Worm (Caenorhabditis elegans) whole organism, young adult: ENCODE data around the gene F32D8.3.

Experiments
- B0035.1 ChIP-seq: sonication (generic microtip); optimal IDR thresholded peaks from 2 replicates; lab custom pipeline; 2016; ENCODE audit warnings: missing genetic modification characterization, mild to moderate bottlenecking, missing compliant biosample characterization, missing genotype, missing genetic modification reagents
- B0261.1 ChIP-seq: sonication (generic microtip); optimal IDR thresholded peaks from 2 replicates; lab custom pipeline; 2016; ENCODE audit warnings: mild to moderate bottlenecking, missing genetic modification characterization, moderate library complexity, missing compliant biosample characterization
- F10E7.11 ChIP-seq: sonication (generic microtip); optimal IDR thresholded peaks from 2 replicates; lab custom pipeline; 2017; ENCODE audit warnings: mild to moderate bottlenecking, missing genetic modification characterization, moderate library complexity, missing compliant biosample characterization
- F23B12.7 ChIP-seq: sonication (generic microtip); optimal IDR thresholded peaks from 2 replicates; lab custom pipeline; 2017; ENCODE audit warnings: missing genetic modification characterization, mild to moderate bottlenecking, missing compliant biosample characterization, antibody characterized with exemption, moderate library complexity; ENCODE audit not compliant: insufficient read depth
- F49E8.2 ChIP-seq: sonication (generic microtip); optimal IDR thresholded peaks from 3 replicates; lab custom pipeline; 2017; ENCODE audit warnings: missing genetic modification characterization, mild to moderate bottlenecking, missing compliant biosample characterization, antibody characterized with exemption, moderate library complexity; ENCODE audit not compliant: insufficient read depth
- T26A5.8 ChIP-seq: sonication (generic microtip); optimal IDR thresholded peaks from 2 replicates; lab custom pipeline; 2016; ENCODE audit warnings: missing genetic modification characterization, missing compliant biosample characterization
- Y53G8AR.9 ChIP-seq: fragments of 200-800 bp; sonication (Bioruptor generic); conservative IDR thresholded peaks from 2 replicates; pipeline ENCODE4 v1.3.6; 2022; ENCODE audit warnings: missing genetic modification reagents, missing genetic modification characterization, missing compliant biosample characterization
- Y67H2A.10 ChIP-seq: fragments of 200-800 bp; sonication (Bioruptor generic); conservative IDR thresholded peaks from 2 replicates; pipeline ENCODE4 v1.3.6; 2022; ENCODE audit warnings: missing genetic modification reagents, missing genetic modification characterization, missing compliant biosample characterization
- aptf-3 ChIP-seq: fragments of 200-800 bp; sonication (Bioruptor generic); IDR thresholded peaks from 2 replicates; pipeline ENCODE4 v1.3.6; 2022; ENCODE audit warnings: missing genetic modification characterization, missing compliant biosample characterization
- atf-7 ChIP-seq: sonication (generic microtip); optimal IDR thresholded peaks from 2 replicates; lab custom pipeline; 2017; ENCODE audit warnings: mild to moderate bottlenecking, missing genetic modification characterization, missing compliant biosample characterization
- attf-5 ChIP-seq: fragments of 200-800 bp; sonication (Bioruptor generic); optimal IDR thresholded peaks from 2 replicates; lab custom pipeline; 2018; ENCODE audit warnings: mild to moderate bottlenecking, missing genetic modification characterization, missing compliant biosample characterization
- cebp-1 ChIP-seq, 2 experiments: fragments of 200-800 bp in 1 of 2; sonication (Bioruptor generic) in 1 of 2; sonication (generic microtip) in 1 of 2; IDR thresholded peaks in 1 of 2; optimal IDR thresholded peaks in 1 of 2; 2 replicates each; pipeline versions ENCODE4 v1.3.6 to Lab custom; 2017 to 2022; ENCODE audit warnings: missing compliant biosample characterization in 2 of 2, missing genetic modification characterization in 2 of 2, mild to moderate bottlenecking in 1 of 2, missing genetic modification reagents in 1 of 2, moderate library complexity in 1 of 2
- cebp-2 ChIP-seq: fragments of 200-800 bp; sonication (Bioruptor generic); IDR thresholded peaks from 2 replicates; pipeline ENCODE4 v1.3.6; 2022; ENCODE audit warnings: missing genetic modification characterization, missing compliant biosample characterization
- ceh-27 ChIP-seq: fragments of 200-800 bp; sonication (Bioruptor generic); optimal IDR thresholded peaks from 2 replicates; lab custom pipeline; 2018; ENCODE audit warnings: mild to moderate bottlenecking, missing genetic modification characterization, moderate library complexity, missing compliant biosample characterization
- die-1 ChIP-seq: sonication (generic microtip); optimal IDR thresholded peaks from 2 replicates; lab custom pipeline; 2016; ENCODE audit warnings: missing genotype, mild to moderate bottlenecking, missing genetic modification characterization, missing compliant biosample characterization
- dpff-1 ChIP-seq: sonication (generic microtip); optimal IDR thresholded peaks from 2 replicates; lab custom pipeline; 2017; ENCODE audit warnings: mild to moderate bottlenecking, missing genetic modification characterization, missing compliant biosample characterization
- egrh-3 ChIP-seq: fragments of 200-800 bp; sonication (Bioruptor generic); IDR thresholded peaks from 2 replicates; pipeline ENCODE4 v1.3.6; 2022; ENCODE audit warnings: missing genetic modification reagents, missing genetic modification characterization, missing compliant biosample characterization
- ekl-4 ChIP-seq: fragments of 200-800 bp; sonication (Bioruptor generic); IDR thresholded peaks from 2 replicates; pipeline ENCODE4 v1.3.6; 2022; ENCODE audit warnings: missing genetic modification reagents, missing genetic modification characterization, missing compliant biosample characterization
- hmg-1.2 ChIP-seq: fragments of 200-800 bp; sonication (Bioruptor generic); IDR thresholded peaks from 2 replicates; pipeline ENCODE4 v1.3.6; 2022; ENCODE audit warnings: missing genetic modification reagents, missing genetic modification characterization, missing compliant biosample characterization
- hsf-1 ChIP-seq: fragments of 200-800 bp; sonication (Bioruptor generic); IDR thresholded peaks from 2 replicates; pipeline ENCODE4 v1.3.6; 2022; ENCODE audit warnings: missing genetic modification reagents, missing genetic modification characterization, missing compliant biosample characterization
- lag-1 ChIP-seq: fragments of 200-800 bp; sonication (Bioruptor generic); IDR thresholded peaks from 2 replicates; pipeline ENCODE4 v1.3.6; 2022; ENCODE audit warnings: missing genetic modification reagents, missing genetic modification characterization, missing compliant biosample characterization
- let-526 ChIP-seq: fragments of 200-800 bp; sonication (Bioruptor generic); IDR thresholded peaks from 2 replicates; pipeline ENCODE4 v1.3.6; 2022; ENCODE audit warnings: missing genetic modification reagents, missing genetic modification characterization, missing compliant biosample characterization
- lin-40 ChIP-seq: sonication (generic microtip); optimal IDR thresholded peaks from 2 replicates; lab custom pipeline; 2016; ENCODE audit warnings: missing genetic modification characterization, mild to moderate bottlenecking, missing compliant biosample characterization, missing genotype, missing genetic modification reagents
- lsl-1 ChIP-seq: fragments of 200-800 bp; sonication (Bioruptor generic); optimal IDR thresholded peaks from 2 replicates; lab custom pipeline; 2018; ENCODE audit warnings: mild to moderate bottlenecking, missing genetic modification characterization, moderate library complexity, missing compliant biosample characterization
- lsy-27 ChIP-seq: sonication (generic microtip); optimal IDR thresholded peaks from 2 replicates; lab custom pipeline; 2017; ENCODE audit warnings: missing genetic modification characterization, mild to moderate bottlenecking, missing compliant biosample characterization, antibody characterized with exemption, missing genotype, borderline replicate concordance; ENCODE audit not compliant: insufficient read depth
- madf-3 ChIP-seq: fragments of 200-800 bp; sonication (Bioruptor generic); IDR thresholded peaks from 2 replicates; pipeline ENCODE4 v1.3.6; 2022; ENCODE audit warnings: missing genetic modification reagents, missing genetic modification characterization, missing compliant biosample characterization
- mel-28 ChIP-seq: sonication (generic microtip); optimal IDR thresholded peaks from 2 replicates; lab custom pipeline; 2016; ENCODE audit warnings: borderline replicate concordance, mild to moderate bottlenecking, missing genetic modification characterization, missing compliant biosample characterization
- mes-4 ChIP-seq: sonication (generic microtip); optimal IDR thresholded peaks from 2 replicates; lab custom pipeline; 2016; ENCODE audit warnings: missing genotype, missing genetic modification characterization, missing compliant biosample characterization
- nfyb-1 ChIP-seq: fragments of 200-800 bp; sonication (Bioruptor generic); IDR thresholded peaks from 2 replicates; pipeline ENCODE4 v1.3.6; 2022; ENCODE audit warnings: missing genetic modification reagents, missing genetic modification characterization, missing compliant biosample characterization
- pha-4 ChIP-seq: fragments of 150-350 bp; sonication (generic microtip); optimal IDR thresholded peaks from 2 replicates; lab custom pipeline; 2014; ENCODE audit warnings: missing biosample characterization, missing genetic modification reagents, missing genetic modification characterization
- rpc-1 ChIP-seq, 2 experiments: fragments of 150-350 bp in 1 of 2; sonication (generic microtip) in 1 of 2; optimal IDR thresholded peaks; 2 replicates each; lab custom pipeline; 2014 to 2018; ENCODE audit warnings: missing biosample characterization in 1 of 2, missing genetic modification characterization in 1 of 2, missing genetic modification reagents in 1 of 2, missing genotype in 1 of 2
- snpc-4 ChIP-seq, 5 experiments: fragments of 150-350 bp in 1 of 5; sonication (generic microtip) in 4 of 5; optimal IDR thresholded peaks; 2 replicates each; lab custom pipeline; 2014 to 2018; ENCODE audit warnings: missing genetic modification characterization in 5 of 5, missing biosample characterization in 3 of 5, antibody characterized with exemption in 2 of 5, mild to moderate bottlenecking in 2 of 5, missing compliant biosample characterization in 2 of 5, missing genotype in 2 of 5, moderate library complexity in 2 of 5, missing genetic modification reagents in 1 of 5
- zim-3 ChIP-seq: sonication (generic microtip); optimal IDR thresholded peaks from 2 replicates; lab custom pipeline; 2017; ENCODE audit warnings: mild to moderate bottlenecking, missing genetic modification characterization, moderate library complexity, missing compliant biosample characterization
- ztf-25 ChIP-seq: fragments of 200-800 bp; sonication (Bioruptor generic); IDR thresholded peaks from 2 replicates; pipeline ENCODE4 v1.3.6; 2022; ENCODE audit warnings: missing genetic modification reagents, missing genetic modification characterization, missing compliant biosample characterization

F32D8.3 gene

DNA sequence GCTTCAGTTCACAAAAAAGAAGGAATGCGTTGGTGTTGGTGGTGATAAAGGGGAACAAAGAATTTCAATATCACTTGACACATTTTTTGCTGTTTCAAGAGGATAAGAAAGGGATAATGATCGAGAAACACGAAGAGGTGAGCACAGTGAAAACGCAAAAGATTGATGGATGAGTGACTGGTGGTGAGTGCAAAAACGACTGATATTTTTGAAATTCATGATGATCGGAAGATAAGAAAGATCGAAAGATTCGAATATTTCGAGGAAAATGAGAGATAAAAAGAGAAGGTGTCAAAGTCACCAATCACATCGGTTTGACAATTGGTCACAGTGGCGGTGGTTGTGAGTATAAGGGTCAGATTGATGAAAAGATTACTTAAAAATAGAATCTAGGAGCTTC lies 29.3 kb downstream of the F32D8.3 start (continued):
- no peak for TF ChIP-seq dpff-1 (tag; lab: Kevin White, UChicago)

DNA sequence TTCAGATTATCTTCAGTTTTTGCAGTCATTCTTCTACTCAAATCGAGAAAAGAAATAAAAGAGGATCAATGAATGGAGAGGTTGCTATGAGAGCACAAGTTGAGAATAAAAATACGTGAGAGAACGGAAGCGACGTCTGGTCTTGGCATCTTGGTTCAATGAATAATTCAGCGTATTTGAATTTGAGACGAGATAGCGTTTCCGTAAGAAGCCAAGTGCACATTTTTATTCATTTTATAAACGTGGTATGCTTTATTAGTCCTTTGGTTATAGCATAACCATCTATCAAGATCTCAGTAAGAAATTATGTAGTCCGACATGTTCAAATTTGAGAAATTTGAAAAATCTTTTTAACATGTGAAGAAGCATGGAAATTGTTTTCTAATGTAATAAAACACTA lies 31.7 kb downstream of the F32D8.3 start, which contains the start of gene F58B4.2:
Gene F58B4.2, minus strand, starts transcription at position 101 of the 400 bp plus-strand sequence.
- TF ChIP-seq hsf-1 (no peak), ekl-4 (no peak)

DNA sequence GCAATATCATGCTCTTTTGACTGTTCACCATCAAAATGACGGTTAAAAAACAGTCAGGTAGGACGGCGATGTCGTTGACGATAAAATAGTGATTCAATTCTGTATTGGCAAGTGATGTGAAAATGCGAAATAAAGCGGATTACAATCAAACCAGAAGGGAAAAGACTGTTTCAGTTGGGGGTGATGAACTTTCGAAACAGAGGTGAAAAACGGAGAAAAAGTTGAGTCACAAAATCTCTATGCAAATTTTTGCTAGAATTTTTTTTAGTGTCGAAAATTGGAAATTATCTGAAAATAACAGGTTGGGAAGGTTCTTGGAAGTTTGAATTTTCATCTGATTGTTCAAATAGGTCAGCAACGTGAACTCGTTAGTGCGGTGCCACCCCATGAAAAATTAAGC lies 35.1 kb downstream of the F32D8.3 start, which contains the start of gene nas-31:
Gene nas-31, minus strand, starts transcription at position 101 of the 400 bp plus-strand sequence.
- TF ChIP-seq lin-40 (tag; lab: Kevin White, UChicago) = no peak
- TF ChIP-seq atf-7 = no peak
- TF ChIP-seq, all 124 proteins: peak for 0

DNA sequence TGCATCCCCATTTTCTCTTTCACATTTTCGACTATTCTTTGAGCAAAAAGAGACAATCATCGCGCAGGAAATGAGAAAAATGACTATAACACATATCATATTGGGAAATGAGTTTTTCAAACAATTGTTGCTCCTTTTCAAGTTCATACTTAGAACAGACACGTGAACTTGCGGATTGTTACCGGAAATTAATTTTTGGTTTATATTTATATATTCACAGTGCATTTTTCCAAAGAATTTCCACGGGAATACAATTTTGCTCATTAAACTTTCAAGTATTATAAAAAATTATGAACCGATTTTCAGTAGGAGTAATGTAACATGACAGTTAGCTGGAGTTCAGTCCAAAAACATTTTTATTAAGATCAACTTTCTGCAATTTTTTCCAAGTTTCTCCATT lies 36.6 kb downstream of the F32D8.3 start, which contains the start of gene F58B4.7:
Gene F58B4.7, minus strand, starts transcription at position 101 of the 400 bp plus-strand sequence.
- no peak for TF ChIP-seq F49E8.2 (tag; lab: Kevin White, UChicago)
- no peak for TF ChIP-seq F23B12.7 (tag; lab: Kevin White, UChicago)
- TF ChIP-seq mes-4 (tag; lab: Kevin White, UChicago) = no peak
- no peak for TF ChIP-seq madf-3
- no peak for TF ChIP-seq egrh-3 (GFP tag; lab: Robert Waterston, UW)
- no peak for TF ChIP-seq lsy-27 (tag; lab: Kevin White, UChicago)
- no peak for TF ChIP-seq ceh-27
- TF ChIP-seq B0261.1 = no peak
- TF ChIP-seq F10E7.11 (tag; lab: Kevin White, UChicago) = no peak

DNA sequence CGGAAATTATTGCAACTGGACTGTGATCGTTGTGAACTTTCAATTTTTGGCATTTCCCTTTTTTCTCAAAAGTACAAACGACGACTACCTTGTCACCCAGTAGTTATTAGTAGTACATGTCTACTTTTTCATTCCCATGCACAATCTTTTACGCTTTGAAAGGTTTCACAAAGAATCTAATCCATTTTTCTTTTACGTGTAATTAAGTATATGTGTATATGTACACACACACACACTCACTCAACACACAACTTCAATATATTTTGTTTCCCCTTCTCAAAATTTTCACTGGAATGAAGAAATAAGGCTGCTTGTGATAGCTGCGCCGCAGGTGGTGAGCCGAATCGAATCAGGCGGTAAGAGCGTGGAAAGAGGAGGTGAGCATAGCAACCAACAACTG lies 38.1 kb downstream of the F32D8.3 start, which contains the start of gene F58B4.6:
Gene F58B4.6, plus strand, starts transcription at position 301 of the 400 bp plus-strand sequence.
- no peak for TF ChIP-seq let-526 (GFP tag; lab: Robert Waterston, UW)
- no peak for TF ChIP-seq B0035.1 (tag; lab: Kevin White, UChicago)
- TF ChIP-seq Y67H2A.10 (GFP tag; lab: Robert Waterston, UW) = no peak
- TF ChIP-seq mel-28 (tag; lab: Kevin White, UChicago) = no peak
- TF ChIP-seq hmg-1.2 (GFP tag; lab: Robert Waterston, UW) = no peak
- TF ChIP-seq aptf-3 (GFP tag; lab: Robert Waterston, UW) = no peak
- TF ChIP-seq attf-5 (GFP tag; lab: Kevin White, UChicago) = no peak
- no peak for TF ChIP-seq pha-4 (tag; lab: Kevin White, UChicago)
- no peak for TF ChIP-seq cebp-2
- no peak for TF ChIP-seq Y53G8AR.9 (GFP tag; lab: Robert Waterston, UW)
- TF ChIP-seq zim-3 = no peak
- TF ChIP-seq snpc-4 (GFP tag; optimal IDR thresholded peaks at IDR 0.05; lab: Kevin White, UChicago) = no peak
- no peak for TF ChIP-seq snpc-4 (tag; optimal IDR thresholded peaks at IDR 0.05; lab: Kevin White, UChicago)
- TF ChIP-seq lsl-1 (GFP tag; lab: Kevin White, UChicago) = no peak
- no peak for TF ChIP-seq nfyb-1 (GFP tag; lab: Robert Waterston, UW)
- TF ChIP-seq lag-1 (GFP tag; lab: Robert Waterston, UW) = no peak
- TF ChIP-seq die-1 (tag; lab: Kevin White, UChicago) = no peak
- no peak for TF ChIP-seq rpc-1 (optimal IDR thresholded peaks at IDR 0.05; lab: Kevin White, UChicago)
- no peak for TF ChIP-seq rpc-1 (tag; optimal IDR thresholded peaks at IDR 0.05; lab: Kevin White, UChicago)
- no peak for TF ChIP-seq cebp-1 (GFP tag; IDR thresholded peaks at IDR 0.05; lab: Robert Waterston, UW)
- no peak for TF ChIP-seq cebp-1 (tag; optimal IDR thresholded peaks at IDR 0.05; lab: Kevin White, UChicago)
- TF ChIP-seq ztf-25 (GFP tag; lab: Robert Waterston, UW) = no peak
- TF ChIP-seq T26A5.8 = no peak
